Worm (Caenorhabditis elegans): ENCODE data around the gene unc-64.
"Not testable (repeated sequence)": the region's sequence is repeated elsewhere in the genome, so short reads cannot be mapped to it uniquely, and the experiment has no call there.

DNA sequence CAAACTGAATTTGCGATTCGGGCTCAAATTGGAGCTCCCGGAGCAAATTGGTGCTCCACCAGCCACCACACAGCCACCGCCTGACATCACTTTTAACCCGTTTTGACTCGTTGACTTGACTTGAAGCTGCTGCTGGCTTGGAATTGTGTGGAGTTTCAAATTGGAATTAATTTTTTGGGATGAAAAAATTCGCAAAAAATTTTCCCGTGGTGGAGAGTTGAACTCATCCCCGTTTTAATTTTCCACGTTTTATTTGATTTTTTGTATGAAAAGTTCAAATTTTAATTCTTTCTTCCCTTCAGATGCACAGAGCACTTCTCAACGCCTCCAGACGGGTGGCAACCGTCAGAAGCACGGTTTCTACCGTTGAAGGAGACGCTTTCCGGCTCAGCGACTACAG is 31.8 kb upstream of the unc-64 start, which contains the start of gene Y43F4A.4:
- TF ChIP-seq nhr-11 (tag; optimal IDR thresholded peaks at IDR 0.05); ama-1 (optimal IDR thresholded peaks at IDR 0.05): not testable (repeated sequence)

Data from whole organism, L3 larva.